Worm (Caenorhabditis elegans) whole organism, L4/young adult: ENCODE results near the gene dmsr-13.

ENCODE experiments used
- W03F9.2 ChIP-seq: fragments of 150-350 bp; optimal IDR thresholded peaks from 2 replicates; lab custom pipeline; 2014; ENCODE audit warnings: missing biosample characterization, missing genetic modification characterization
- him-1 ChIP-seq: sonication (generic microtip); optimal IDR thresholded peaks from 2 replicates; lab custom pipeline; 2016; ENCODE audit warnings: missing genotype, missing genetic modification reagents, missing genetic modification characterization, missing compliant biosample characterization

DNA sequence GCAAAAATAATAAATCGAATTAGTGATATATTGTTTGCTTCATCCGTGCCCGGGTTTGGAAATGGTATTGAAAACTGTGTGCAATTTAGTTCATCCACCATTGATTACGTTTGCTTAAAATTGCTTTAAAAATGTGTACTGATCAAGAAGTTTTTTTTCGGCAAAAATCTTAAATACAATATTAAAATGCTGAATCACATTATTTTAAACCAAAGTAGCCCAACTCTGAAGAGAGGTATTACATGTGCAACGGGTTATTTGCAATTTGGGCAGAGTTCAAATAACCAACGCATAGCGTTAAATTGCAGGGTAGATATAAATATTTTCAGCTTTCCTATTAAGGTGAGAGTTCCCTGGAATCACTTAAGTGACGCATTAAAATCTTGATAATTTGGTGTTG, 2.5 kb downstream of the dmsr-13 start, which contains the start of gene dmsr-14:
- no peak for TF ChIP-seq him-1 (tag; lab: Kevin White, UChicago)
- TF ChIP-seq W03F9.2 (tag; lab: Kevin White, UChicago) = no peak
